Fruit fly (Drosophila melanogaster) whole organism, embryonic: ENCODE data around the gene alphaTub67C.

ENCODE experiments used
- B-H1 ChIP-seq: fragments of 200-800 bp; sonication (Bioruptor generic); IDR thresholded peaks from 3 replicates; pipeline ENCODE4 v1.3.6; 2022; ENCODE audit warnings: missing biosample characterization, missing genetic modification characterization
- BtbVII ChIP-seq: fragments of 200-800 bp; sonication (Bioruptor generic); optimal IDR thresholded peaks from 3 replicates; lab custom pipeline; 2017; ENCODE audit warnings: missing biosample characterization, mild to moderate bottlenecking, missing genetic modification characterization
- Bteb2 ChIP-seq: fragments of 200-800 bp; sonication (Bioruptor generic); optimal IDR thresholded peaks from 2 replicates; lab custom pipeline; 2016; ENCODE audit warnings: missing biosample characterization, missing genetic modification characterization
- CG15073 ChIP-seq: fragments of 200-800 bp; sonication (Bioruptor generic); optimal IDR thresholded peaks from 2 replicates; lab custom pipeline; 2016; ENCODE audit warnings: missing biosample characterization, missing genetic modification characterization
- CG15269 ChIP-seq: fragments of 200-800 bp; sonication (Bioruptor generic); optimal IDR thresholded peaks from 2 replicates; lab custom pipeline; 2018; ENCODE audit warnings: missing biosample characterization, mild to moderate bottlenecking, missing genetic modification characterization, moderate library complexity
- CG16813 ChIP-seq: fragments of 200-800 bp; sonication (Bioruptor generic); IDR thresholded peaks from 3 replicates; pipeline ENCODE4 v1.3.6; 2022; ENCODE audit warnings: missing biosample characterization, missing genetic modification characterization; ENCODE audit not compliant: partially characterized antibody
- CG1792 ChIP-seq: fragments of 200-800 bp; sonication (Bioruptor generic); optimal IDR thresholded peaks from 2 replicates; lab custom pipeline; 2016; ENCODE audit warnings: missing biosample characterization, missing genetic modification characterization
- CG18011 ChIP-seq: fragments of 200-800 bp; sonication (Bioruptor generic); optimal IDR thresholded peaks from 2 replicates; lab custom pipeline; 2017; ENCODE audit warnings: missing biosample characterization, missing genetic modification characterization, mild to moderate bottlenecking, moderate library complexity, missing genotype
- CG2129 ChIP-seq: fragments of 200-800 bp; sonication (Bioruptor generic); IDR thresholded peaks from 2 replicates; pipeline ENCODE4 v1.3.6; 2022; ENCODE audit warnings: missing biosample characterization, missing genetic modification characterization; ENCODE audit not compliant: partially characterized antibody
- CG30020 ChIP-seq: fragments of 200-800 bp; optimal IDR thresholded peaks from 2 replicates; lab custom pipeline; 2019; ENCODE audit warnings: missing biosample characterization, mild to moderate bottlenecking, missing genetic modification characterization, moderate library complexity
- CG30403 ChIP-seq: fragments of 200-800 bp; sonication (Bioruptor generic); optimal IDR thresholded peaks from 3 replicates; lab custom pipeline; 2016; ENCODE audit warnings: missing biosample characterization, missing genetic modification characterization
- CG34422 ChIP-seq: fragments of 200-800 bp; sonication (Bioruptor generic); IDR thresholded peaks from 3 replicates; pipeline ENCODE4 v1.3.6; 2022; ENCODE audit warnings: missing biosample characterization, missing genetic modification characterization
- CG3726 ChIP-seq: fragments of 200-800 bp; sonication (Bioruptor generic); IDR thresholded peaks from 3 replicates; pipeline ENCODE4, ENCODE4 v1.3.6; 2022; ENCODE audit warnings: missing biosample characterization, missing genetic modification characterization
- CG5953 ChIP-seq: fragments of 200-800 bp; sonication (Bioruptor generic); IDR thresholded peaks from 2 replicates; pipeline ENCODE4 v1.3.6; 2022; ENCODE audit warnings: missing biosample characterization, missing genetic modification characterization
- CG6813 ChIP-seq: fragments of 200-800 bp; sonication (Bioruptor generic); optimal IDR thresholded peaks from 2 replicates; lab custom pipeline; 2017; ENCODE audit warnings: missing biosample characterization, missing genetic modification characterization, mild to moderate bottlenecking, moderate library complexity, missing genetic modification reagents
- CG7745 ChIP-seq: fragments of 200-800 bp; sonication (Bioruptor generic); optimal IDR thresholded peaks from 2 replicates; lab custom pipeline; 2018; ENCODE audit warnings: missing biosample characterization, mild to moderate bottlenecking, missing genetic modification characterization, moderate library complexity
- CG7786 ChIP-seq: fragments of 200-800 bp; sonication (Bioruptor generic); optimal IDR thresholded peaks from 2 replicates; lab custom pipeline; 2016; ENCODE audit warnings: missing biosample characterization, missing genetic modification characterization
- CG7928 ChIP-seq: fragments of 200-800 bp; sonication (Bioruptor generic); optimal IDR thresholded peaks from 2 replicates; lab custom pipeline; 2017; ENCODE audit warnings: missing biosample characterization, mild to moderate bottlenecking, missing genetic modification characterization
- CG8089 ChIP-seq: fragments of 200-800 bp; sonication (Bioruptor generic); optimal IDR thresholded peaks from 3 replicates; lab custom pipeline; 2016; ENCODE audit warnings: missing biosample characterization, missing genetic modification characterization
- CG8478 ChIP-seq: fragments of >200 bp; optimal IDR thresholded peaks from 2 replicates; lab custom pipeline; 2018
- Dip2 ChIP-seq: fragments of 200-800 bp; sonication (Bioruptor generic); IDR thresholded peaks from 2 replicates; pipeline ENCODE4 v1.3.6; 2022; ENCODE audit warnings: missing biosample characterization, missing genetic modification characterization
- Dll ChIP-seq: fragments of 200-800 bp; sonication (Bioruptor generic); IDR thresholded peaks from 4 replicates; pipeline ENCODE4 v1.3.6; 2022; ENCODE audit warnings: missing biosample characterization, missing genetic modification characterization; ENCODE audit not compliant: partially characterized antibody
- Dref ChIP-seq: fragments of 200-800 bp; sonication (Bioruptor generic); IDR thresholded peaks from 2 replicates; pipeline ENCODE4 v1.3.6; 2022; ENCODE audit warnings: missing biosample characterization, missing genetic modification characterization
- Ets97D ChIP-seq: fragments of 200-800 bp; sonication (Bioruptor generic); optimal IDR thresholded peaks from 3 replicates; lab custom pipeline; 2016; ENCODE audit warnings: missing biosample characterization, missing genetic modification characterization
- Hsf ChIP-seq: fragments of 200-800 bp; sonication (Bioruptor generic); optimal IDR thresholded peaks from 3 replicates; lab custom pipeline; 2016; ENCODE audit warnings: missing biosample characterization, missing genetic modification characterization
- Kr ChIP-seq: fragments of 200-800 bp; sonication (Bioruptor generic); optimal IDR thresholded peaks from 2 replicates; lab custom pipeline; 2017; ENCODE audit warnings: missing biosample characterization, mild to moderate bottlenecking, missing genetic modification characterization
- MTF-1 ChIP-seq: fragments of 200-800 bp; sonication (Bioruptor generic); optimal IDR thresholded peaks from 2 replicates; lab custom pipeline; 2018; ENCODE audit warnings: missing biosample characterization, mild to moderate bottlenecking, missing genetic modification characterization, borderline replicate concordance
- NK7.1 ChIP-seq: fragments of 200-800 bp; sonication (Bioruptor generic); optimal IDR thresholded peaks from 3 replicates; lab custom pipeline; 2016; ENCODE audit warnings: missing biosample characterization, missing genetic modification characterization
- Rfx ChIP-seq: fragments of 200-800 bp; sonication (Bioruptor generic); IDR thresholded peaks from 2 replicates; pipeline ENCODE4 v1.3.6; 2022; ENCODE audit warnings: missing biosample characterization, missing genetic modification characterization
- amos ChIP-seq: fragments of 200-800 bp; sonication (Bioruptor generic); IDR thresholded peaks from 2 replicates; pipeline ENCODE4 v1.3.6; 2022; ENCODE audit warnings: missing biosample characterization, missing genetic modification characterization; ENCODE audit not compliant: partially characterized antibody
- ash1 ChIP-seq: fragments of 200-800 bp; sonication (Bioruptor generic); optimal IDR thresholded peaks from 2 replicates; lab custom pipeline; 2018; ENCODE audit warnings: missing biosample characterization, mild to moderate bottlenecking, missing genetic modification characterization
- corto ChIP-seq: fragments of 200-800 bp; sonication (Bioruptor generic); optimal IDR thresholded peaks from 2 replicates; lab custom pipeline; 2016; ENCODE audit warnings: missing biosample characterization, mild to moderate bottlenecking, missing genetic modification characterization, moderate library complexity
- crp ChIP-seq, 2 experiments: fragments of 200-800 bp; sonication (Bioruptor generic); optimal IDR thresholded peaks; 2 replicates in 1 of 2; 3 replicates in 1 of 2; lab custom pipeline; 2017; ENCODE audit warnings: missing biosample characterization in 2 of 2, missing genetic modification characterization in 2 of 2, mild to moderate bottlenecking in 1 of 2, moderate library complexity in 1 of 2
- ems ChIP-seq: fragments of 200-800 bp; sonication (Bioruptor generic); optimal IDR thresholded peaks from 3 replicates; lab custom pipeline; 2016; ENCODE audit warnings: missing biosample characterization, missing genetic modification characterization
- ewg ChIP-seq: fragments of 200-800 bp; sonication (Bioruptor generic); optimal IDR thresholded peaks from 3 replicates; lab custom pipeline; 2017; ENCODE audit warnings: mild to moderate bottlenecking, missing biosample characterization, missing genetic modification reagents, missing genetic modification characterization
- gcm ChIP-seq: fragments of 200-800 bp; sonication (Bioruptor generic); optimal IDR thresholded peaks from 2 replicates; lab custom pipeline; 2019; ENCODE audit warnings: missing biosample characterization, mild to moderate bottlenecking, missing genetic modification characterization, moderate library complexity
- grau ChIP-seq: fragments of 200-800 bp; optimal IDR thresholded peaks from 3 replicates; lab custom pipeline; 2019; ENCODE audit warnings: missing biosample characterization, mild to moderate bottlenecking, missing genetic modification characterization, moderate library complexity
- grn ChIP-seq: fragments of 200-800 bp; sonication (Bioruptor generic); optimal IDR thresholded peaks from 3 replicates; lab custom pipeline; 2017; ENCODE audit warnings: missing biosample characterization, missing genetic modification characterization
- gsb-n ChIP-seq: fragments of 200-800 bp; sonication (Bioruptor generic); optimal IDR thresholded peaks from 3 replicates; lab custom pipeline; 2018; ENCODE audit warnings: missing biosample characterization, mild to moderate bottlenecking, missing genetic modification characterization
- hkb ChIP-seq, 2 experiments: fragments of 200-800 bp in 1 of 2; fragments of >200 bp in 1 of 2; sonication (Bioruptor generic) in 1 of 2; IDR thresholded peaks in 1 of 2; optimal IDR thresholded peaks in 1 of 2; 2 replicates each; pipeline versions ENCODE4 v1.3.6 to Lab custom; 2017 to 2022; ENCODE audit warnings: missing biosample characterization in 1 of 2, missing genetic modification characterization in 1 of 2
- lola ChIP-seq, 3 experiments: fragments of >200 bp in 2 of 3; fragments of 200-800 bp in 1 of 3; sonication (Bioruptor generic) in 1 of 3; optimal IDR thresholded peaks; 2 replicates each; lab custom pipeline; 2017 to 2019; ENCODE audit warnings: missing biosample characterization in 3 of 3, missing genetic modification characterization in 3 of 3, mild to moderate bottlenecking in 1 of 3, moderate library complexity in 1 of 3
- nmo ChIP-seq: fragments of 200-800 bp; sonication (Bioruptor generic); optimal IDR thresholded peaks from 2 replicates; lab custom pipeline; 2018; ENCODE audit warnings: missing biosample characterization, mild to moderate bottlenecking, missing genetic modification characterization, moderate library complexity
- pzg ChIP-seq: fragments of 200-800 bp; sonication (Bioruptor generic); optimal IDR thresholded peaks from 3 replicates; lab custom pipeline; 2018; ENCODE audit warnings: missing biosample characterization, mild to moderate bottlenecking, missing genetic modification characterization, moderate library complexity
- rib ChIP-seq: fragments of 200-800 bp; sonication (Bioruptor generic); IDR thresholded peaks from 2 replicates; pipeline ENCODE4 v1.3.6; 2022; ENCODE audit warnings: missing biosample characterization, missing genetic modification characterization
- sd ChIP-seq: fragments of 200-800 bp; sonication (Bioruptor generic); optimal IDR thresholded peaks from 3 replicates; lab custom pipeline; 2018; ENCODE audit warnings: missing biosample characterization, mild to moderate bottlenecking, missing genetic modification characterization, moderate library complexity
- sens ChIP-seq: fragments of 200-800 bp; sonication (Bioruptor generic); peaks from one replicate; lab custom pipeline; 2016; ENCODE audit warnings: missing biosample characterization, missing genetic modification characterization
- sna ChIP-seq: fragments of 200-800 bp; sonication (Bioruptor generic); IDR thresholded peaks from 2 replicates; pipeline ENCODE4 v1.3.6; 2022; ENCODE audit warnings: missing biosample characterization, missing genetic modification characterization; ENCODE audit not compliant: partially characterized antibody
- so ChIP-seq: fragments of 200-800 bp; sonication (Bioruptor generic); IDR thresholded peaks from 3 replicates; pipeline ENCODE4 v1.3.6; 2022; ENCODE audit warnings: missing biosample characterization, missing genetic modification characterization
- sug ChIP-seq: fragments of 200-800 bp; optimal IDR thresholded peaks from 2 replicates; lab custom pipeline; 2019; ENCODE audit warnings: missing biosample characterization, mild to moderate bottlenecking, missing genetic modification characterization, moderate library complexity
- zen2 ChIP-seq: fragments of 200-800 bp; sonication (Bioruptor generic); IDR thresholded peaks from 3 replicates; pipeline ENCODE4 v1.3.6; 2022; ENCODE audit warnings: missing biosample characterization, missing genetic modification characterization; ENCODE audit not compliant: partially characterized antibody

The alphaTub67C gene

DNA sequence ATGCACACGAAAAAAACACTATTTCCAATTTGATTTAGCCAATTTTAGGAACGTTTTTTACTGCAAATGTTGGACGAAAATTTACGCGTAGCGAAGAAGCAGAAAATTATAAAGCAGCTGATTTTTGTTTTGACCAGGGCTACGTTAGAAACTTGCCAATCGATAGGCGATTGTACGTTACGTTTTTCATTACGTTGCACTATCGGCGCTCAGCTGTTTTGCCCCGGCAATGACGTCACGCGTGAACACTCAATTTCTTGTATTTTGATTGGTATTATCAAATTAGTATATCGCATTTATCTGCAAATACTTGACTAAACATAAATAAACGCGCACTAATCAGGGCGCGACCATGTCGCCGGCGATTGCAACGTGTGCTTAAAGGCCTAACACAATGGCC is 2.1 kb upstream of the alphaTub67C start, which contains the start of the genes fry and CG16717 (continued):
- no peak for TF ChIP-seq Rfx (GFP tag; lab: Robert Waterston, UW)
- peak; percentile 84 to 99 for TF ChIP-seq crp (GFP tag; optimal IDR thresholded peaks at IDR 0.05; lab: Kevin White, UChicago)
- TF ChIP-seq CG1792 = no peak
- TF ChIP-seq CG8089 (GFP tag; lab: Kevin White, UChicago) = no peak
- TF ChIP-seq ems (GFP tag; lab: Kevin White, UChicago) = no peak
- TF ChIP-seq grn = no peak
- peak; percentile 33 for TF ChIP-seq BtbVII (GFP tag; lab: Kevin White, UChicago)
- TF ChIP-seq CG8478 (lab: Kevin White, UChicago) = no peak
- TF ChIP-seq CG34422 (GFP tag; lab: Robert Waterston, UW) = peak; percentile 52; the same call in 1 of the 3 replicates
- peak; percentile 44; the same call in 1 of the 3 replicates for TF ChIP-seq CG16813
- no peak for TF ChIP-seq MTF-1 (GFP tag; lab: Kevin White, UChicago)
- no peak for TF ChIP-seq CG30403
- no peak for TF ChIP-seq gsb-n (tag; lab: Kevin White, UChicago)
- TF ChIP-seq so = no peak
- no peak for TF ChIP-seq CG5953
- no peak for TF ChIP-seq Kr (GFP tag; lab: Kevin White, UChicago)
- peak; percentile 30 for TF ChIP-seq sug
- no peak for TF ChIP-seq Bteb2 (GFP tag; lab: Kevin White, UChicago)
- TF ChIP-seq Ets97D (GFP tag; lab: Kevin White, UChicago) = no peak
- TF ChIP-seq sd (tag; lab: Kevin White, UChicago) = no peak
- no peak for TF ChIP-seq hkb (optimal IDR thresholded peaks at IDR 0.05; lab: Kevin White, UChicago)
- no peak for TF ChIP-seq hkb (GFP tag; IDR thresholded peaks at IDR 0.05; lab: Robert Waterston, UW)
- TF ChIP-seq CG30020 = no peak
- peak; percentile 93 for TF ChIP-seq CG7928 (GFP tag; lab: Kevin White, UChicago)
- no peak for TF ChIP-seq CG15269 (tag; lab: Kevin White, UChicago)
- TF ChIP-seq CG7745 (tag; lab: Kevin White, UChicago) = peak; percentile 99
- no peak for TF ChIP-seq NK7.1 (GFP tag; lab: Kevin White, UChicago)
- peak; percentile 57; the same call in 1 of the 2 replicates for TF ChIP-seq amos (GFP tag; lab: Robert Waterston, UW)
- no peak for TF ChIP-seq rib (GFP tag; lab: Robert Waterston, UW)
- TF ChIP-seq CG7786 (GFP tag; lab: Kevin White, UChicago) = no peak
- TF ChIP-seq CG2129 (GFP tag; lab: Robert Waterston, UW) = peak; percentile 25; the same call in 1 of the 2 replicates
- peak; percentile 69 for TF ChIP-seq zen2 (GFP tag; lab: Robert Waterston, UW)
- TF ChIP-seq lola (GFP tag; optimal IDR thresholded peaks at IDR 0.05; lab: Kevin White, UChicago) = no peak
- no peak for TF ChIP-seq CG3726
- no peak for TF ChIP-seq grau (tag; lab: Kevin White, UChicago)
- no peak for TF ChIP-seq Hsf (GFP tag; lab: Kevin White, UChicago)
- peak; percentile 67 for TF ChIP-seq pzg (GFP tag; lab: Kevin White, UChicago)
- TF ChIP-seq corto (GFP tag; lab: Kevin White, UChicago) = no peak
- TF ChIP-seq B-H1 = no peak
- TF ChIP-seq CG6813 (GFP tag; lab: Kevin White, UChicago) = no peak
- peak; percentile 68; the same call in 1 of the 2 replicates for TF ChIP-seq sna (GFP tag; lab: Robert Waterston, UW)
- TF ChIP-seq Dip2 (GFP tag; lab: Robert Waterston, UW) = no peak
- peak; percentile 68 for TF ChIP-seq Dll
- TF ChIP-seq CG18011 (GFP tag; lab: Kevin White, UChicago) = no peak
- TF ChIP-seq gcm (GFP tag; lab: Kevin White, UChicago) = no peak
- no peak for TF ChIP-seq sens (GFP tag; lab: Kevin White, UChicago)
- TF ChIP-seq ewg (GFP tag; lab: Kevin White, UChicago) = no peak
- TF ChIP-seq CG15073 = no peak
- peak; percentile 74 for TF ChIP-seq Dref
- no peak for TF ChIP-seq ash1 (GFP tag; lab: Kevin White, UChicago)
- no peak for TF ChIP-seq nmo (GFP tag; lab: Kevin White, UChicago)
